Fruit fly (Drosophila melanogaster): ENCODE data around the gene CG9175.

The CG9175 gene

DNA sequence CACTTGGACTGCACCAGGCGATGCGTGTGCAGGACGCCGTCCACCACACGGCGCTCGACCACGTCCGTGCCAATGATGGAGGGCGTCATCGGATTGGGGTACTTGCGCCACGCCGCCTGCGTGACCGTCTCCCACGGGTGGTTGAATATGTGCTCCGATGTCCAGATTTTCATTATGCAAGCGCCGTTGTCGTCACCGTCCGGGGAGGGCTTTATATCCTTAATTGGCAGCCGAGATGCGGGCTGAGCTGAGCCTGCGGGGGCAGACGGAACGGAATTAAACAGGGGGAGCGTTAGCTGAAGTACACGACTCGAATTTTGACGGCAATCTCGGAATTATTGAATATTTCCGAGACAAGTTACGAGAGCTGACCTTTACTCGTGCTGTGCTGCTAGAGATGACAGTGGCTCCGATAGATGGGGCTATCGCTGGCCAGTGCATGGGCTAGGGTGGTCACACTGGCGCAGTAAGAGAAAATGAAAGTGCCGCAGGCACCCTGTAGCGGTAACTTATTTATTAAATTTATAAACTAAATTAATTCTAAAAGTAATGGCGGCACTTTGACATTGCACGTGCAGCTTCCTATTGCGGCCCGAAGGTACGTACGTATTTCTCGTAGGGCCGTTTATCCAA lies 51.1 kb downstream of the CG9175 start, which contains the start of gene IPIP (continued):
- TF ChIP-seq CG7271 (tag; optimal IDR thresholded peaks at IDR 0.05) (no peak), Ets97D (GFP tag; optimal IDR thresholded peaks at IDR 0.05) (peak; percentile 27), CG4854 (GFP tag; optimal IDR thresholded peaks at IDR 0.05) (no peak), nerfin-2 (GFP tag; IDR thresholded peaks at IDR 0.05; ENCODE audit: partially characterized antibody) (peak; percentile 63), Hand (GFP tag; optimal IDR thresholded peaks at IDR 0.05) (no peak), sna (GFP tag; IDR thresholded peaks at IDR 0.05; ENCODE audit: partially characterized antibody) (0 out of 2 replicates have a peak, but pooled peaks have one; percentile 21), CG12659 (GFP tag; optimal IDR thresholded peaks at IDR 0.05) (peak; percentile 65), sisA (GFP tag; IDR thresholded peaks at IDR 0.05) (0 out of 2 replicates have a peak, but pooled peaks have one; percentile 4), CG9437 (GFP tag; optimal IDR thresholded peaks at IDR 0.05) (peak; percentile 6), gem (tag; optimal IDR thresholded peaks at IDR 0.05) (no peak), Ets65A (GFP tag) (peak; percentile 95), CG30020 (tag; optimal IDR thresholded peaks at IDR 0.05) (peak; percentile 61), vvl (GFP tag; IDR thresholded peaks at IDR 0.05) (peak; percentile 67), bsh (GFP tag; optimal IDR thresholded peaks at IDR 0.05) (peak in 1 of 2 experiments; percentile 3), ftz-f1 (GFP tag; optimal IDR thresholded peaks at IDR 0.05) (peak; percentile 66), CG32532 (GFP tag; IDR thresholded peaks at IDR 0.05) (peak; percentile 67), slp2 (GFP tag; optimal IDR thresholded peaks at IDR 0.05) (no peak), Opbp (GFP tag; IDR thresholded peaks at IDR 0.05; ENCODE audit: partially characterized antibody) (peak; percentile 88), HLHmδ (GFP tag; optimal IDR thresholded peaks at IDR 0.05) (peak; percentile 3), CG31365 (tag; optimal IDR thresholded peaks at IDR 0.05) (peak; percentile 24), MTF-1 (GFP tag; optimal IDR thresholded peaks at IDR 0.05; ENCODE audit: borderline replicate concordance) (peak; percentile 29), lbe (GFP tag; optimal IDR thresholded peaks at IDR 0.05) (no peak), Hmr (GFP tag; optimal IDR thresholded peaks at IDR 0.05) (peak; percentile 31), Aef1 (GFP tag; IDR thresholded peaks at IDR 0.05) (peak; percentile 30; the same call in 1 of the 3 replicates), CG14441 (GFP tag; IDR thresholded peaks at IDR 0.05) (peak; percentile 26; the same call in 1 of the 2 replicates), unc-4 (GFP tag; IDR thresholded peaks at IDR 0.05; ENCODE audit: partially characterized antibody) (peak; percentile 81), pita (GFP tag; optimal IDR thresholded peaks at IDR 0.05) (no peak), ATbp (GFP tag; optimal IDR thresholded peaks at IDR 0.05) (peak; percentile 25), knrl (GFP tag; IDR thresholded peaks at IDR 0.05; ENCODE audit: partially characterized antibody) (peak; percentile 83), MBD-R2 (GFP tag; IDR thresholded peaks at IDR 0.05) (peak; percentile 93), CG34422 (GFP tag; IDR thresholded peaks at IDR 0.05) (peak; percentile 67; the same call in 1 of the 3 replicates), Dad (GFP tag; optimal IDR thresholded peaks at IDR 0.05) (peak; percentile 1), CG18011 (GFP tag; optimal IDR thresholded peaks at IDR 0.05) (no peak), crol (GFP tag; IDR thresholded peaks at IDR 0.05) (no peak), CG8924 (tag; optimal IDR thresholded peaks at IDR 0.05) (peak; percentile 17), CG18619 (GFP tag; optimal IDR thresholded peaks at IDR 0.05) (peak; percentile 4), unpg (GFP tag; optimal IDR thresholded peaks at IDR 0.05) (no peak), trem (tag; optimal IDR thresholded peaks at IDR 0.05) (peak; percentile 36), CG7987 (GFP tag; optimal IDR thresholded peaks at IDR 0.05) (peak; percentile 54), CG17802 (tag; optimal IDR thresholded peaks at IDR 0.05) (peak; percentile 3), CG9932 (GFP tag; IDR thresholded peaks at IDR 0.05) (peak; percentile 79), CG8478 (optimal IDR thresholded peaks at IDR 0.05) (no peak), Max (GFP tag; optimal IDR thresholded peaks at IDR 0.05) (peak; percentile 4), gce (GFP tag; IDR thresholded peaks at IDR 0.05) (no peak), CG1024 (GFP tag; IDR thresholded peaks at IDR 0.05) (0 out of 2 replicates have a peak, but pooled peaks have one; percentile 43), dmrt99B (tag; optimal IDR thresholded peaks at IDR 0.05) (no peak), so (GFP tag; IDR thresholded peaks at IDR 0.05) (peak; percentile 44; the same call in 2 of the 3 replicates), fu2 (GFP tag; optimal IDR thresholded peaks at IDR 0.05) (no peak), CG18599 (GFP tag; optimal IDR thresholded peaks at IDR 0.05) (peak; percentile 15)
